Worm (Caenorhabditis elegans) whole organism, L3 larva: ENCODE measurements around the gene clu-1.

Source experiments
- R02D3.7 ChIP-seq: fragments of 150-350 bp; optimal IDR thresholded peaks from 2 replicates; lab custom pipeline; 2014; ENCODE audit warnings: missing biosample characterization, missing genetic modification characterization
- ZK546.5 ChIP-seq: sonication (generic microtip); optimal IDR thresholded peaks from 2 replicates; lab custom pipeline; 2017; ENCODE audit warnings: missing biosample characterization, missing genetic modification characterization
- aly-2 ChIP-seq: fragments of 150-350 bp; optimal IDR thresholded peaks from 2 replicates; lab custom pipeline; 2014; ENCODE audit warnings: missing biosample characterization, missing genetic modification characterization
- ama-1 ChIP-seq: fragments of 150-350 bp; optimal IDR thresholded peaks from 2 replicates; lab custom pipeline; 2018
- ceh-16 ChIP-seq: sonication (generic microtip); optimal IDR thresholded peaks from 2 replicates; lab custom pipeline; 2017; ENCODE audit warnings: missing biosample characterization, missing genetic modification characterization
- ceh-28 ChIP-seq: fragments of 150-350 bp; optimal IDR thresholded peaks from 2 replicates; lab custom pipeline; 2014; ENCODE audit warnings: missing biosample characterization, missing genetic modification reagents, missing genetic modification characterization
- ceh-82 ChIP-seq: fragments of 150-350 bp; optimal IDR thresholded peaks from 2 replicates; lab custom pipeline; 2014; ENCODE audit warnings: missing biosample characterization, missing genetic modification characterization
- ceh-9 ChIP-seq: sonication (generic microtip); optimal IDR thresholded peaks from 2 replicates; lab custom pipeline; 2018; ENCODE audit warnings: missing biosample characterization, missing genetic modification characterization
- daf-12 ChIP-seq: fragments of 150-350 bp; optimal IDR thresholded peaks from 2 replicates; lab custom pipeline; 2014; ENCODE audit warnings: missing biosample characterization, missing genetic modification reagents, missing genetic modification characterization
- egl-5 ChIP-seq: fragments of 150-350 bp; optimal IDR thresholded peaks from 2 replicates; lab custom pipeline; 2017; ENCODE audit warnings: missing biosample characterization, missing genetic modification reagents, missing genetic modification characterization, inconsistent platforms
- elt-2 ChIP-seq: sonication (generic microtip); optimal IDR thresholded peaks from 2 replicates; lab custom pipeline; 2016; ENCODE audit warnings: missing genetic modification reagents, mild to moderate bottlenecking, missing genetic modification characterization, missing compliant biosample characterization
- eor-1 ChIP-seq, 2 experiments: fragments of 150-350 bp; optimal IDR thresholded peaks; 2 replicates each; lab custom pipeline; 2014 to 2018; ENCODE audit warnings: missing biosample characterization in 2 of 2, missing genetic modification characterization in 2 of 2
- fkh-10 ChIP-seq: sonication (generic microtip); optimal IDR thresholded peaks from 2 replicates; lab custom pipeline; 2017; ENCODE audit warnings: missing biosample characterization, missing genetic modification reagents, missing genetic modification characterization
- fkh-2 ChIP-seq: fragments of 150-350 bp; optimal IDR thresholded peaks from 2 replicates; lab custom pipeline; 2014; ENCODE audit warnings: missing biosample characterization, missing genetic modification reagents, missing genetic modification characterization
- hmg-11 ChIP-seq: sonication (generic microtip); optimal IDR thresholded peaks from 2 replicates; lab custom pipeline; 2016; ENCODE audit warnings: missing genetic modification characterization, missing compliant biosample characterization
- lin-15B ChIP-seq: fragments of 150-350 bp; optimal IDR thresholded peaks from 2 replicates; lab custom pipeline; 2014; ENCODE audit warnings: missing biosample characterization, missing genetic modification characterization
- lin-39 ChIP-seq: fragments of 150-350 bp; optimal IDR thresholded peaks from 2 replicates; lab custom pipeline; 2018; ENCODE audit warnings: missing biosample characterization, missing genetic modification reagents, missing genetic modification characterization
- lsy-12 ChIP-seq: sonication (generic microtip); optimal IDR thresholded peaks from 2 replicates; lab custom pipeline; 2016; ENCODE audit warnings: mild to moderate bottlenecking, missing genetic modification characterization, missing compliant biosample characterization
- mml-1 ChIP-seq: fragments of 150-350 bp; sonication (generic microtip); optimal IDR thresholded peaks from 3 replicates; lab custom pipeline; 2014; ENCODE audit warnings: missing biosample characterization, missing genetic modification characterization
- nfya-1 ChIP-seq: sonication (generic microtip); optimal IDR thresholded peaks from 2 replicates; lab custom pipeline; 2017; ENCODE audit warnings: missing genetic modification characterization, mild to moderate bottlenecking, missing compliant biosample characterization, antibody characterized with exemption, moderate library complexity; ENCODE audit not compliant: insufficient read depth
- nhr-11 ChIP-seq: fragments of 150-350 bp; optimal IDR thresholded peaks from 2 replicates; lab custom pipeline; 2014; ENCODE audit warnings: missing biosample characterization, missing genetic modification characterization
- nhr-12 ChIP-seq: fragments of 150-350 bp; optimal IDR thresholded peaks from 2 replicates; lab custom pipeline; 2014; ENCODE audit warnings: missing biosample characterization, missing genetic modification characterization
- nhr-23 ChIP-seq: fragments of 150-350 bp; optimal IDR thresholded peaks from 2 replicates; lab custom pipeline; 2014; ENCODE audit warnings: missing biosample characterization, missing genetic modification reagents, missing genetic modification characterization
- nhr-237 ChIP-seq: fragments of 150-350 bp; optimal IDR thresholded peaks from 2 replicates; lab custom pipeline; 2014; ENCODE audit warnings: missing biosample characterization, missing genetic modification characterization
- nhr-25 ChIP-seq: sonication (generic microtip); optimal IDR thresholded peaks from 2 replicates; lab custom pipeline; 2017; ENCODE audit warnings: missing biosample characterization, missing genetic modification characterization
- nhr-28 ChIP-seq: fragments of 150-350 bp; optimal IDR thresholded peaks from 2 replicates; lab custom pipeline; 2014; ENCODE audit warnings: missing biosample characterization, missing genetic modification characterization
- nhr-43 ChIP-seq: sonication (generic microtip); optimal IDR thresholded peaks from 2 replicates; lab custom pipeline; 2016; ENCODE audit warnings: mild to moderate bottlenecking, missing genetic modification characterization, missing compliant biosample characterization; ENCODE audit not compliant: poor library complexity, severe bottlenecking
- nhr-77 ChIP-seq: fragments of 150-350 bp; optimal IDR thresholded peaks from 2 replicates; lab custom pipeline; 2014; ENCODE audit warnings: missing biosample characterization, missing genetic modification characterization
- pha-4 ChIP-seq: fragments of 150-350 bp; optimal IDR thresholded peaks from 2 replicates; lab custom pipeline; 2014; ENCODE audit warnings: missing biosample characterization, missing genetic modification reagents, missing genetic modification characterization
- pqm-1 ChIP-seq: fragments of 150-350 bp; optimal IDR thresholded peaks from 2 replicates; lab custom pipeline; 2017; ENCODE audit warnings: missing biosample characterization, missing genetic modification characterization, inconsistent platforms
- sea-2 ChIP-seq: fragments of 150-350 bp; sonication (generic microtip); optimal IDR thresholded peaks from 4 replicates; lab custom pipeline; 2014; ENCODE audit warnings: missing biosample characterization, missing genetic modification reagents, missing genetic modification characterization
- snpc-4 ChIP-seq: fragments of 150-350 bp; optimal IDR thresholded peaks from 2 replicates; lab custom pipeline; 2014; ENCODE audit warnings: missing biosample characterization, missing genetic modification characterization
- tbx-2 ChIP-seq: sonication (generic microtip); optimal IDR thresholded peaks from 2 replicates; lab custom pipeline; 2016; ENCODE audit warnings: mild to moderate bottlenecking, missing genetic modification characterization, missing compliant biosample characterization
- unc-39 ChIP-seq: sonication (generic microtip); optimal IDR thresholded peaks from 4 replicates; lab custom pipeline; 2017; ENCODE audit warnings: missing biosample characterization, missing genetic modification characterization
- unc-62 ChIP-seq: fragments of 150-350 bp; sonication (generic microtip); optimal IDR thresholded peaks from 4 replicates; lab custom pipeline; 2014; ENCODE audit warnings: missing biosample characterization, missing genetic modification reagents, missing genetic modification characterization
- zag-1 ChIP-seq: fragments of 150-350 bp; optimal IDR thresholded peaks from 2 replicates; lab custom pipeline; 2014; ENCODE audit warnings: missing biosample characterization, missing genetic modification characterization
- ztf-11 ChIP-seq: fragments of 150-350 bp; optimal IDR thresholded peaks from 2 replicates; lab custom pipeline; 2014; ENCODE audit warnings: missing biosample characterization, missing genetic modification characterization
- ztf-4 ChIP-seq: fragments of 150-350 bp; optimal IDR thresholded peaks from 2 replicates; lab custom pipeline; 2014; ENCODE audit warnings: missing biosample characterization, missing genetic modification characterization

clu-1 gene

ce11 chrIII:9509764-9510370 lies 11.4 kb downstream of the clu-1 start:
- TF ChIP-seq nfya-1: peak; percentile 31
- peak; percentile 29 for TF ChIP-seq elt-2 (tag; lab: Kevin White, UChicago)
- TF ChIP-seq nhr-77 (tag; lab: Kevin White, UChicago): peak; percentile 59
- peak; percentile 50 for TF ChIP-seq nhr-43 (tag; lab: Kevin White, UChicago)
- TF ChIP-seq mml-1 (tag; lab: Kevin White, UChicago): no peak
- no peak for TF ChIP-seq nhr-25 (tag; lab: Kevin White, UChicago)
- no peak for TF ChIP-seq unc-62
- peak; percentile 28 for TF ChIP-seq tbx-2 (tag; lab: Kevin White, UChicago)
- TF ChIP-seq ceh-16 (tag; lab: Kevin White, UChicago): no peak
- TF ChIP-seq ztf-4: peak; percentile 47
- TF ChIP-seq pha-4: peak; percentile 3
- TF ChIP-seq unc-39 (tag; lab: Kevin White, UChicago): no peak
- TF ChIP-seq nhr-23 (tag; lab: Kevin White, UChicago): peak; percentile 3
- peak; percentile 49 for TF ChIP-seq lsy-12 (tag; lab: Kevin White, UChicago)
- TF ChIP-seq ama-1 (lab: Kevin White, UChicago): peak; percentile 78

- TF ChIP-seq ztf-11 (tag; lab: Kevin White, UChicago): no peak
- no peak for TF ChIP-seq fkh-10 (GFP tag; lab: Kevin White, UChicago)
- TF ChIP-seq ZK546.5 (tag; lab: Kevin White, UChicago): no peak
- peak; percentile 31 for TF ChIP-seq pqm-1
- TF ChIP-seq hmg-11 (tag; lab: Kevin White, UChicago): peak; percentile 40
- TF ChIP-seq nfya-1: peak; percentile 73
- no peak for TF ChIP-seq nhr-28 (tag; lab: Kevin White, UChicago)
- no peak for TF ChIP-seq ceh-16 (tag; lab: Kevin White, UChicago)
- TF ChIP-seq mml-1 (tag; lab: Kevin White, UChicago): no peak
- no peak for TF ChIP-seq eor-1 (tag; optimal IDR thresholded peaks at IDR 0.05; lab: Kevin White, UChicago)
- TF ChIP-seq ceh-9 (tag; lab: Kevin White, UChicago): no peak
- TF ChIP-seq nhr-43 (tag; lab: Kevin White, UChicago): no peak
- TF ChIP-seq ceh-82 (tag; lab: Kevin White, UChicago): no peak
- TF ChIP-seq nhr-25 (tag; lab: Kevin White, UChicago): peak; percentile 56
- TF ChIP-seq lin-15B (tag; lab: Kevin White, UChicago): peak; percentile 78
- peak; percentile 6 for TF ChIP-seq ceh-28 (tag; lab: Kevin White, UChicago)
- TF ChIP-seq nhr-12: no peak
- TF ChIP-seq nhr-23 (tag; lab: Kevin White, UChicago): peak; percentile 8
- peak; percentile 55 for TF ChIP-seq lin-39 (tag; lab: Kevin White, UChicago)
- no peak for TF ChIP-seq tbx-2 (tag; lab: Kevin White, UChicago)
- TF ChIP-seq egl-5: no peak
- peak; percentile 8 for TF ChIP-seq snpc-4 (tag; lab: Kevin White, UChicago)
- TF ChIP-seq zag-1 (tag; lab: Kevin White, UChicago): no peak
- peak; percentile 3 for TF ChIP-seq ama-1 (lab: Kevin White, UChicago)
- TF ChIP-seq ztf-4: no peak
- TF ChIP-seq elt-2 (tag; lab: Kevin White, UChicago): peak; percentile 28
- TF ChIP-seq fkh-2 (tag; lab: Kevin White, UChicago): no peak
- peak; percentile 70 for TF ChIP-seq pha-4
- TF ChIP-seq daf-12 (tag; lab: Kevin White, UChicago): no peak
- no peak for TF ChIP-seq nhr-11 (tag; lab: Kevin White, UChicago)
Observed at ce11 chrIII:9507799-9508198, 13.5 kb downstream of the clu-1 start, which contains the start of gene vha-14. TSS of gene vha-14 (plus strand) at chrIII:9508100.

ce11 chrIII:9504347-9504746 lies 16.9 kb downstream of the clu-1 start:
- TF ChIP-seq nhr-237 (no peak), nhr-43 (tag; lab: Kevin White, UChicago) (no peak), mml-1 (tag; lab: Kevin White, UChicago) (no peak), R02D3.7 (tag; lab: Kevin White, UChicago) (no peak), aly-2 (no peak), ceh-28 (tag; lab: Kevin White, UChicago) (no peak), fkh-2 (tag; lab: Kevin White, UChicago) (no peak), sea-2 (GFP tag; lab: Kevin White, UChicago) (no peak), nhr-28 (tag; lab: Kevin White, UChicago) (no peak)
